Worm (Caenorhabditis elegans) whole organism, L4 larva: ENCODE results near the gene oac-24.

ENCODE experiments used
- ama-1 ChIP-seq: fragments of 150-350 bp; optimal IDR thresholded peaks from 2 replicates; lab custom pipeline; 2014; ENCODE audit warnings: inconsistent platforms, mixed read lengths
- ces-1 ChIP-seq: fragments of 150-350 bp; sonication (generic microtip); optimal IDR thresholded peaks from 4 replicates; lab custom pipeline; 2014; ENCODE audit warnings: missing biosample characterization, missing genetic modification reagents, missing genetic modification characterization
- fos-1 ChIP-seq: fragments of 150-350 bp; optimal IDR thresholded peaks from 2 replicates; lab custom pipeline; 2014; ENCODE audit warnings: missing biosample characterization, missing genetic modification characterization
- hlh-30 ChIP-seq: sonication (generic microtip); optimal IDR thresholded peaks from 2 replicates; lab custom pipeline; 2017; ENCODE audit warnings: antibody characterized with exemption, mild to moderate bottlenecking, missing genetic modification characterization, missing compliant biosample characterization; ENCODE audit not compliant: insufficient read depth
- nhr-48 ChIP-seq: sonication (generic microtip); optimal IDR thresholded peaks from 2 replicates; lab custom pipeline; 2016; ENCODE audit warnings: mild to moderate bottlenecking, missing genetic modification characterization, missing compliant biosample characterization
- pqm-1 ChIP-seq: sonication (generic microtip); optimal IDR thresholded peaks from 2 replicates; lab custom pipeline; 2017; ENCODE audit warnings: missing biosample characterization, missing genetic modification characterization

- TF ChIP-seq ces-1 (GFP tag; lab: Kevin White, UChicago) (no peak), pqm-1 (tag; lab: Kevin White, UChicago) (no peak), fos-1 (tag; lab: Kevin White, UChicago) (no peak), ama-1 (lab: Kevin White, UChicago) (no peak), nhr-48 (tag; lab: Kevin White, UChicago) (no peak), hlh-30 (no peak)
Measured at ce11 chrV:4691657-4692056, 18.9 kb upstream of the oac-24 start.
